Worm (Caenorhabditis elegans) whole organism, L4 larva: ENCODE data around the gene eri-3.

Experiments used
- R02D3.7 ChIP-seq: fragments of 150-350 bp; sonication (generic microtip); optimal IDR thresholded peaks from 3 replicates; lab custom pipeline; 2014; ENCODE audit warnings: missing biosample characterization, missing genetic modification characterization
- Y105C5A.15 ChIP-seq: fragments of 200-800 bp; sonication (Bioruptor generic); IDR thresholded peaks from 2 replicates; pipeline ENCODE4 v1.3.6; 2022; ENCODE audit warnings: missing genetic modification characterization, missing compliant biosample characterization
- ama-1 ChIP-seq: fragments of 150-350 bp; optimal IDR thresholded peaks from 2 replicates; lab custom pipeline; 2014; ENCODE audit warnings: inconsistent platforms, mixed read lengths
- dve-1 ChIP-seq: sonication (generic microtip); optimal IDR thresholded peaks from 2 replicates; lab custom pipeline; 2017; ENCODE audit warnings: antibody characterized with exemption, mild to moderate bottlenecking, missing genetic modification characterization, missing compliant biosample characterization; ENCODE audit not compliant: insufficient read depth
- nhr-10 ChIP-seq: fragments of 150-350 bp; optimal IDR thresholded peaks from 2 replicates; lab custom pipeline; 2014; ENCODE audit warnings: missing biosample characterization, missing genetic modification characterization
- nhr-111 ChIP-seq: fragments of 200-800 bp; sonication (Bioruptor generic); optimal IDR thresholded peaks from 2 replicates; lab custom pipeline; 2018; ENCODE audit warnings: mild to moderate bottlenecking, missing genetic modification characterization, missing compliant biosample characterization

ce11 chrII:1163275-1163674 lies 39.9 kb downstream of the eri-3 start, which contains the start of gene T23F4.2:
- TF ChIP-seq R02D3.7 (tag; lab: Kevin White, UChicago) (no peak), nhr-111 (no peak), nhr-10 (tag; lab: Kevin White, UChicago) (no peak), dve-1 (no peak), ama-1 (lab: Kevin White, UChicago) (no peak), Y105C5A.15 (no peak)
